Fruit fly (Drosophila melanogaster): Measurements from ENCODE around the gene CG43618.
"Not testable (repeated sequence)": the region's sequence is repeated elsewhere in the genome, so short reads cannot be mapped to it uniquely, and the experiment has no call there.

Gene CG43618

dm6 chr3R:8032923-8033478 is 16.0 kb upstream of the CG43618 start, which contains the start of the genes CG11035 and unc-45:
Gene CG11035, minus strand, starts transcription at chr3R:8033009.
Gene unc-45, plus strand, starts transcription at chr3R:8033301.
- TF ChIP-seq h (optimal IDR thresholded peaks at IDR 0.05), result no peak
- no peak for TF ChIP-seq psq (optimal IDR thresholded peaks at IDR 0.05)
- no peak for TF ChIP-seq insv (optimal IDR thresholded peaks at IDR 0.05)
- no peak for TF ChIP-seq Sin3A (optimal IDR thresholded peaks at IDR 0.05)
- no peak for TF ChIP-seq ttk (optimal IDR thresholded peaks at IDR 0.05)
- no peak for TF ChIP-seq Myc (optimal IDR thresholded peaks at IDR 0.05)

- TF ChIP-seq Sin3A (optimal IDR thresholded peaks at IDR 0.05) (no peak), h (optimal IDR thresholded peaks at IDR 0.05) (no peak), Myc (optimal IDR thresholded peaks at IDR 0.05) (no peak), psq (optimal IDR thresholded peaks at IDR 0.05) (no peak), ttk (optimal IDR thresholded peaks at IDR 0.05) (no peak), insv (optimal IDR thresholded peaks at IDR 0.05) (no peak)
Observed at dm6 chr3R:8037896-8038295, 11.1 kb upstream of the CG43618 start.

- TF ChIP-seq insv (optimal IDR thresholded peaks at IDR 0.05), result no peak
- TF ChIP-seq psq (optimal IDR thresholded peaks at IDR 0.05), result no peak
- TF ChIP-seq ttk (optimal IDR thresholded peaks at IDR 0.05), result no peak
- no peak for TF ChIP-seq h (optimal IDR thresholded peaks at IDR 0.05)
- TF ChIP-seq Myc (optimal IDR thresholded peaks at IDR 0.05), result no peak
- no peak for TF ChIP-seq Sin3A (optimal IDR thresholded peaks at IDR 0.05)
Observed at dm6 chr3R:8038927-8039326, 10.0 kb upstream of the CG43618 start.

dm6 chr3R:8040843-8041242 is 8.1 kb upstream of the CG43618 start, which contains the start of gene CG43060:
Gene CG43060, plus strand, starts transcription at chr3R:8041224.
- TF ChIP-seq psq (optimal IDR thresholded peaks at IDR 0.05) (no peak), h (optimal IDR thresholded peaks at IDR 0.05) (no peak), Sin3A (optimal IDR thresholded peaks at IDR 0.05) (no peak), insv (optimal IDR thresholded peaks at IDR 0.05) (no peak), ttk (optimal IDR thresholded peaks at IDR 0.05) (no peak), Myc (optimal IDR thresholded peaks at IDR 0.05) (no peak)

dm6 chr3R:8049373-8049772 is 406 bp downstream of the CG43618 start, which contains the start of gene CG43061:
Gene CG43061, plus strand, starts transcription at chr3R:8049673.
- TF ChIP-seq Myc, Sin3A, ttk (optimal IDR thresholded peaks at IDR 0.05): not testable (repeated sequence)

- TF ChIP-seq ttk (optimal IDR thresholded peaks at IDR 0.05) (no peak), Sin3A (optimal IDR thresholded peaks at IDR 0.05) (no peak), Myc (optimal IDR thresholded peaks at IDR 0.05) (no peak), h (optimal IDR thresholded peaks at IDR 0.05) (no peak), insv (optimal IDR thresholded peaks at IDR 0.05) (no peak), psq (optimal IDR thresholded peaks at IDR 0.05) (no peak)
Observed at dm6 chr3R:8058984-8059383, 10.0 kb downstream of the CG43618 start, which contains the start of gene mAChR-B. Gene mAChR-B, plus strand, starts transcription at chr3R:8059284.

- TF ChIP-seq insv (optimal IDR thresholded peaks at IDR 0.05), result no peak
- no peak for TF ChIP-seq ttk (optimal IDR thresholded peaks at IDR 0.05)
- TF ChIP-seq h (optimal IDR thresholded peaks at IDR 0.05), result no peak
- no peak for TF ChIP-seq Myc (optimal IDR thresholded peaks at IDR 0.05)
- no peak for TF ChIP-seq Sin3A (optimal IDR thresholded peaks at IDR 0.05)
- TF ChIP-seq psq (optimal IDR thresholded peaks at IDR 0.05), result no peak
Observed at dm6 chr3R:8072635-8073034, 23.7 kb downstream of the CG43618 start.

dm6 chr3R:8086952-8087351 is 38.0 kb downstream of the CG43618 start, which contains the start of gene CG7910:
Gene CG7910, plus strand, starts transcription at chr3R:8087252.
- no peak for TF ChIP-seq insv (optimal IDR thresholded peaks at IDR 0.05)
- TF ChIP-seq Myc (optimal IDR thresholded peaks at IDR 0.05), result no peak
- TF ChIP-seq ttk (optimal IDR thresholded peaks at IDR 0.05), result no peak

dm6 chr3R:8093824-8094223 is 44.9 kb downstream of the CG43618 start, which contains the start of gene CG7900:
Gene CG7900, plus strand, starts transcription at chr3R:8094124.
- not testable (repeated sequence) for TF ChIP-seq psq, insv, h (optimal IDR thresholded peaks at IDR 0.05)
